Fruit fly (Drosophila melanogaster): ENCODE measurements around the gene Spn28Da.

The Spn28Da gene

dm6 chr2L:7916368-7916767, 27.4 kb upstream of the Spn28Da start (continued):
- TF ChIP-seq Lim3 (GFP tag; IDR thresholded peaks at IDR 0.05), result no peak
- TF ChIP-seq Hsf (GFP tag; optimal IDR thresholded peaks at IDR 0.05), result peak; percentile 71
- peak; percentile 67 for TF ChIP-seq CoRest (tag; optimal IDR thresholded peaks at IDR 0.05)
- TF ChIP-seq Med (GFP tag), result peak; percentile 82
- TF ChIP-seq fd64A (GFP tag; optimal IDR thresholded peaks at IDR 0.05), result no peak
- peak; percentile 47 for TF ChIP-seq Side (GFP tag; optimal IDR thresholded peaks at IDR 0.05)
- peak; percentile 79 for TF ChIP-seq Atf6 (GFP tag; IDR thresholded peaks at IDR 0.05)
- peak; percentile 59 for TF ChIP-seq E2f1 (GFP tag; IDR thresholded peaks at IDR 0.05)
- peak; percentile 47 to 69 for TF ChIP-seq bsh (GFP tag; optimal IDR thresholded peaks at IDR 0.05)
- TF ChIP-seq prd (optimal IDR thresholded peaks at IDR 0.05), result no peak
- peak; percentile 75 for TF ChIP-seq prd (GFP tag; IDR thresholded peaks at IDR 0.05)
- peak; percentile 63 for TF ChIP-seq fd96Cb (tag; optimal IDR thresholded peaks at IDR 0.05)
- no peak for TF ChIP-seq sc (optimal IDR thresholded peaks at IDR 0.05)
- peak; percentile 50 for TF ChIP-seq sc (GFP tag; optimal IDR thresholded peaks at IDR 0.05)
- no peak for TF ChIP-seq Mad (GFP tag; optimal IDR thresholded peaks at IDR 0.05)
- TF ChIP-seq danr (GFP tag; IDR thresholded peaks at IDR 0.05), result peak; percentile 50
- peak; percentile 71 for TF ChIP-seq CG12659 (GFP tag; optimal IDR thresholded peaks at IDR 0.05)
- peak; percentile 82 for TF ChIP-seq row (GFP tag; IDR thresholded peaks at IDR 0.05)
- TF ChIP-seq cwo (GFP tag; optimal IDR thresholded peaks at IDR 0.05), result peak; percentile 28
- TF ChIP-seq CG32532 (GFP tag; IDR thresholded peaks at IDR 0.05), result peak; percentile 70; the same call in 1 of the 2 replicates
- TF ChIP-seq CG10654 (GFP tag; optimal IDR thresholded peaks at IDR 0.05), result peak; percentile 26
- no peak for TF ChIP-seq CG5245 (GFP tag; optimal IDR thresholded peaks at IDR 0.05)
- TF ChIP-seq Awh (GFP tag; IDR thresholded peaks at IDR 0.05), result peak; percentile 42; the same call in 1 of the 2 replicates
- TF ChIP-seq ken (GFP tag; IDR thresholded peaks at IDR 0.05), result peak; percentile 68; the same call in 2 of the 3 replicates
- no peak for TF ChIP-seq br (optimal IDR thresholded peaks at IDR 0.05)
- TF ChIP-seq CG12104 (GFP tag; optimal IDR thresholded peaks at IDR 0.05), result no peak
- peak; percentile 39 for TF ChIP-seq Antp (GFP tag; optimal IDR thresholded peaks at IDR 0.05)
- TF ChIP-seq gfzf (GFP tag; optimal IDR thresholded peaks at IDR 0.05), result no peak
- no peak for TF ChIP-seq CG17361 (GFP tag; IDR thresholded peaks at IDR 0.05)
- TF ChIP-seq nerfin-1 (tag; optimal IDR thresholded peaks at IDR 0.05), result no peak
- TF ChIP-seq pan (optimal IDR thresholded peaks at IDR 0.05), result no peak
- TF ChIP-seq pan (GFP tag; optimal IDR thresholded peaks at IDR 0.05 in 1 of 2, IDR thresholded peaks at IDR 0.05 in 1 of 2), result peak in 1 of 2 experiments; percentile 80
- TF ChIP-seq vfl (GFP tag; optimal IDR thresholded peaks at IDR 0.05), result no peak
- TF ChIP-seq Vsx1 (GFP tag; optimal IDR thresholded peaks at IDR 0.05), result peak; percentile 40
- peak; percentile 85 for TF ChIP-seq dysf (GFP tag; IDR thresholded peaks at IDR 0.05)
- no peak for TF ChIP-seq CG13624 (GFP tag; optimal IDR thresholded peaks at IDR 0.05)
- TF ChIP-seq CG31388 (GFP tag; optimal IDR thresholded peaks at IDR 0.05), result no peak
- no peak for TF ChIP-seq CG4282 (GFP tag; optimal IDR thresholded peaks at IDR 0.05)
- TF ChIP-seq zen (tag; optimal IDR thresholded peaks at IDR 0.05), result no peak
- TF ChIP-seq CG10274 (GFP tag; optimal IDR thresholded peaks at IDR 0.05), result no peak
- no peak for TF ChIP-seq shn (GFP tag; optimal IDR thresholded peaks at IDR 0.05)
- no peak for TF ChIP-seq luna (GFP tag; optimal IDR thresholded peaks at IDR 0.05)
- peak; percentile 34 for TF ChIP-seq CG17568 (GFP tag; optimal IDR thresholded peaks at IDR 0.05)
- TF ChIP-seq pum (GFP tag; optimal IDR thresholded peaks at IDR 0.05), result peak; percentile 59
- no peak for TF ChIP-seq chm (GFP tag; IDR thresholded peaks at IDR 0.05)
- TF ChIP-seq CG8359 (GFP tag; optimal IDR thresholded peaks at IDR 0.05; ENCODE audit: borderline replicate concordance), result no peak
- TF ChIP-seq HLH54F (GFP tag; optimal IDR thresholded peaks at IDR 0.05), result peak; percentile 38
- peak; percentile 2 for TF ChIP-seq CG15514 (GFP tag; optimal IDR thresholded peaks at IDR 0.05)
- no peak for TF ChIP-seq CG12744 (GFP tag; optimal IDR thresholded peaks at IDR 0.05)
- TF ChIP-seq CG12391 (tag; optimal IDR thresholded peaks at IDR 0.05), result peak; percentile 69
- no peak for TF ChIP-seq bab2 (GFP tag; optimal IDR thresholded peaks at IDR 0.05)
- TF ChIP-seq CG5953 (GFP tag; IDR thresholded peaks at IDR 0.05), result peak; percentile 63; the same call in 1 of the 2 replicates
- no peak for TF ChIP-seq sqz (GFP tag; optimal IDR thresholded peaks at IDR 0.05)

Data from whole organism, embryonic.